Worm (Caenorhabditis elegans) whole organism, L1 larva: Measurements from ENCODE around the gene nhr-91.

Experiments used
- F16B12.6 ChIP-seq: fragments of 150-350 bp; optimal IDR thresholded peaks from 2 replicates; lab custom pipeline; 2014; ENCODE audit warnings: missing biosample characterization, missing genetic modification characterization
- Y116A8C.19 ChIP-seq: sonication (generic microtip); optimal IDR thresholded peaks from 2 replicates; lab custom pipeline; 2016; ENCODE audit warnings: missing compliant biosample characterization, missing genetic modification characterization, borderline replicate concordance
- aly-2 ChIP-seq: fragments of 150-350 bp; optimal IDR thresholded peaks from 2 replicates; lab custom pipeline; 2014; ENCODE audit warnings: missing biosample characterization, missing genetic modification characterization
- ama-1 ChIP-seq: fragments of 150-350 bp; optimal IDR thresholded peaks from 2 replicates; lab custom pipeline; 2014
- blmp-1 ChIP-seq: fragments of 150-350 bp; optimal IDR thresholded peaks from 2 replicates; lab custom pipeline; 2014; ENCODE audit warnings: missing biosample characterization, missing genetic modification characterization
- ceh-8 ChIP-seq: fragments of 200-800 bp; sonication (Bioruptor generic); optimal IDR thresholded peaks from 2 replicates; lab custom pipeline; 2018; ENCODE audit warnings: mild to moderate bottlenecking, missing genetic modification characterization, moderate library complexity, missing compliant biosample characterization
- ceh-82 ChIP-seq, 3 experiments: fragments of 150-350 bp in 1 of 3; sonication (generic microtip) in 2 of 3; optimal IDR thresholded peaks; 2 replicates each; lab custom pipeline; 2014 to 2017; ENCODE audit warnings: missing biosample characterization in 3 of 3, missing genetic modification characterization in 3 of 3
- ces-1 ChIP-seq: fragments of 150-350 bp; optimal IDR thresholded peaks from 2 replicates; lab custom pipeline; 2014; ENCODE audit warnings: missing biosample characterization, missing genetic modification reagents, missing genetic modification characterization
- efl-1 ChIP-seq, 4 experiments: fragments of 150-350 bp; optimal IDR thresholded peaks in 3 of 4; peaks in 1 of 4; 1 replicate in 1 of 4; 2 replicates in 3 of 4; lab custom pipeline; 2014; ENCODE audit warnings: missing biosample characterization in 2 of 4, missing genetic modification characterization in 2 of 4, missing genetic modification reagents in 2 of 4
- elt-2 ChIP-seq: sonication (generic microtip); optimal IDR thresholded peaks from 2 replicates; lab custom pipeline; 2016; ENCODE audit warnings: missing genetic modification characterization, mild to moderate bottlenecking, inconsistent platforms, missing compliant biosample characterization, missing genetic modification reagents
- elt-3 ChIP-seq, 6 experiments: fragments of 150-350 bp in 1 of 6; sonication (generic microtip); optimal IDR thresholded peaks; 2 replicates each; lab custom pipeline; 2017 to 2018; ENCODE audit warnings: missing biosample characterization in 6 of 6, missing genetic modification characterization in 6 of 6, inconsistent platforms in 1 of 6
- fkh-10 ChIP-seq: sonication (generic microtip); optimal IDR thresholded peaks from 2 replicates; lab custom pipeline; 2017; ENCODE audit warnings: missing biosample characterization, missing genetic modification reagents, missing genetic modification characterization
- fos-1 ChIP-seq: fragments of 150-350 bp; optimal IDR thresholded peaks from 2 replicates; lab custom pipeline; 2014; ENCODE audit warnings: missing biosample characterization, missing genetic modification characterization
- hlh-17 ChIP-seq: fragments of 200-800 bp; sonication (Bioruptor generic); optimal IDR thresholded peaks from 2 replicates; lab custom pipeline; 2018; ENCODE audit warnings: missing genetic modification characterization, mild to moderate bottlenecking, missing compliant biosample characterization, moderate library complexity, borderline replicate concordance
- hlh-4 ChIP-seq: sonication (generic microtip); optimal IDR thresholded peaks from 2 replicates; lab custom pipeline; 2016; ENCODE audit warnings: mild to moderate bottlenecking, missing genetic modification characterization, missing compliant biosample characterization
- lin-13 ChIP-seq: fragments of 150-350 bp; optimal IDR thresholded peaks from 2 replicates; lab custom pipeline; 2014; ENCODE audit warnings: missing biosample characterization, missing genetic modification reagents, missing genetic modification characterization
- lin-14 ChIP-seq: fragments of 200-800 bp; sonication (Bioruptor generic); optimal IDR thresholded peaks from 2 replicates; lab custom pipeline; 2018; ENCODE audit warnings: mild to moderate bottlenecking, missing genetic modification characterization, moderate library complexity, missing compliant biosample characterization
- lin-35 ChIP-seq, 2 experiments: fragments of 150-350 bp; optimal IDR thresholded peaks; 2 replicates each; lab custom pipeline; 2014; ENCODE audit warnings: missing biosample characterization in 2 of 2, missing genetic modification characterization in 2 of 2, missing genetic modification reagents in 2 of 2
- lin-39 ChIP-seq: fragments of 150-350 bp; optimal IDR thresholded peaks from 2 replicates; lab custom pipeline; 2014; ENCODE audit warnings: missing biosample characterization, missing genetic modification reagents, missing genetic modification characterization
- lsy-2 ChIP-seq, 2 experiments: fragments of 150-350 bp; optimal IDR thresholded peaks; 2 replicates each; lab custom pipeline; 2014; ENCODE audit warnings: missing biosample characterization in 2 of 2, missing genetic modification characterization in 2 of 2
- mdl-1 ChIP-seq, 2 experiments: fragments of 150-350 bp; optimal IDR thresholded peaks; 2 replicates each; lab custom pipeline; 2014 to 2017; ENCODE audit warnings: missing biosample characterization in 2 of 2, missing genetic modification characterization in 2 of 2, inconsistent platforms in 1 of 2
- mep-1 ChIP-seq: fragments of 150-350 bp; optimal IDR thresholded peaks from 2 replicates; lab custom pipeline; 2014; ENCODE audit warnings: missing biosample characterization, missing genetic modification characterization
- nhr-11 ChIP-seq: fragments of 150-350 bp; optimal IDR thresholded peaks from 2 replicates; lab custom pipeline; 2014; ENCODE audit warnings: missing biosample characterization, missing genetic modification characterization
- nhr-19 ChIP-seq: fragments of 200-800 bp; sonication (Bioruptor generic); conservative IDR thresholded peaks from 2 replicates; pipeline ENCODE4 v1.3.6; 2022; ENCODE audit warnings: missing genetic modification characterization, missing compliant biosample characterization
- nhr-20 ChIP-seq: sonication (generic microtip); optimal IDR thresholded peaks from 2 replicates; lab custom pipeline; 2016; ENCODE audit warnings: mild to moderate bottlenecking, missing genetic modification characterization, missing compliant biosample characterization
- nhr-47 ChIP-seq: sonication (generic microtip); optimal IDR thresholded peaks from 2 replicates; lab custom pipeline; 2016; ENCODE audit warnings: mild to moderate bottlenecking, missing genetic modification characterization, moderate library complexity, missing compliant biosample characterization
- nhr-71 ChIP-seq: sonication (generic microtip); optimal IDR thresholded peaks from 2 replicates; lab custom pipeline; 2016; ENCODE audit warnings: mild to moderate bottlenecking, missing genetic modification characterization, moderate library complexity, missing compliant biosample characterization
- nhr-76 ChIP-seq: sonication (generic microtip); optimal IDR thresholded peaks from 2 replicates; lab custom pipeline; 2017; ENCODE audit warnings: missing biosample characterization, missing genetic modification characterization
- nhr-77 ChIP-seq: fragments of 150-350 bp; optimal IDR thresholded peaks from 2 replicates; lab custom pipeline; 2014; ENCODE audit warnings: missing biosample characterization, missing genetic modification characterization
- nhr-84 ChIP-seq: sonication (generic microtip); optimal IDR thresholded peaks from 2 replicates; lab custom pipeline; 2017; ENCODE audit warnings: missing biosample characterization, missing genetic modification characterization
- nhr-85 ChIP-seq: sonication (generic microtip); peaks from one replicate; lab custom pipeline; 2016; ENCODE audit warnings: missing genetic modification characterization, inconsistent platforms, missing compliant biosample characterization
- nhr-90 ChIP-seq: sonication (generic microtip); optimal IDR thresholded peaks from 2 replicates; lab custom pipeline; 2016; ENCODE audit warnings: mild to moderate bottlenecking, missing genetic modification characterization, missing compliant biosample characterization; ENCODE audit not compliant: poor library complexity
- pax-3 ChIP-seq: fragments of 200-800 bp; sonication (Bioruptor generic); optimal IDR thresholded peaks from 2 replicates; lab custom pipeline; 2018; ENCODE audit warnings: mild to moderate bottlenecking, missing genetic modification characterization, moderate library complexity, missing compliant biosample characterization
- rnt-1 ChIP-seq: sonication (generic microtip); optimal IDR thresholded peaks from 2 replicates; lab custom pipeline; 2016; ENCODE audit warnings: mild to moderate bottlenecking, missing genetic modification characterization, moderate library complexity, missing compliant biosample characterization
- skn-1 ChIP-seq: fragments of 150-350 bp; optimal IDR thresholded peaks from 2 replicates; lab custom pipeline; 2014; ENCODE audit warnings: missing biosample characterization, missing genetic modification characterization
- snpc-4 ChIP-seq: fragments of 150-350 bp; optimal IDR thresholded peaks from 2 replicates; lab custom pipeline; 2014; ENCODE audit warnings: missing biosample characterization, missing genetic modification characterization
- snu-23 ChIP-seq: sonication (generic microtip); optimal IDR thresholded peaks from 2 replicates; lab custom pipeline; 2016; ENCODE audit warnings: missing genetic modification characterization, missing compliant biosample characterization
- sox-4 ChIP-seq: sonication (generic microtip); optimal IDR thresholded peaks from 2 replicates; lab custom pipeline; 2016; ENCODE audit warnings: missing genetic modification characterization, missing compliant biosample characterization
- swsn-7 ChIP-seq: sonication (generic microtip); optimal IDR thresholded peaks from 2 replicates; lab custom pipeline; 2016; ENCODE audit warnings: missing genetic modification characterization, missing compliant biosample characterization
- tbx-2 ChIP-seq: sonication (generic microtip); optimal IDR thresholded peaks from 2 replicates; lab custom pipeline; 2016; ENCODE audit warnings: missing genetic modification characterization, missing compliant biosample characterization
- unc-130 ChIP-seq: fragments of 150-350 bp; optimal IDR thresholded peaks from 2 replicates; lab custom pipeline; 2017; ENCODE audit warnings: missing biosample characterization, missing genetic modification characterization, inconsistent platforms
- unc-30 ChIP-seq: sonication (generic microtip); optimal IDR thresholded peaks from 2 replicates; lab custom pipeline; 2017; ENCODE audit warnings: missing biosample characterization, missing genetic modification characterization
- unc-62 ChIP-seq: fragments of 150-350 bp; optimal IDR thresholded peaks from 2 replicates; lab custom pipeline; 2014; ENCODE audit warnings: missing biosample characterization, missing genetic modification reagents, missing genetic modification characterization
- zag-1 ChIP-seq: fragments of 150-350 bp; optimal IDR thresholded peaks from 2 replicates; lab custom pipeline; 2014; ENCODE audit warnings: missing biosample characterization, missing genetic modification characterization
- zip-4 ChIP-seq: fragments of 200-800 bp; sonication (Bioruptor generic); optimal IDR thresholded peaks from 2 replicates; lab custom pipeline; 2018; ENCODE audit warnings: mild to moderate bottlenecking, missing genetic modification characterization, moderate library complexity, missing compliant biosample characterization

nhr-91 gene

DNA sequence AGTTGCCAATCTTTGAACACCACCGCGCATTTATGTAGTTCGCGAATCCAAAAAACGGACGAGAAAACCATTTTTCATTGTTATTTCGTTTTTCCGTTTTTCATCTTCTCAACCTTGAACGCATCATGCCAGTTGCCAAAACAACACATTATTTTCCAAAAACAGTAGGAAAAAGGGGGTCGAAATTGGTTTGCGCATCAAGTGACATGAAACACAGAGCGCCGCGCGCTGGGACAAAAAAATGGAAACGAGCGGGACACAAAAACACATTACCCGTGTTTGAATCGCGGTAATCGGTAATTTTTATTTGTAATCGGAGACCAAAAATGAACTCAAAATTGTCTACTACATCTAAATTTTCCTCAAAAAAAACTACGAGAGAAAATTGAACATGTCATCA is 27.2 kb downstream of the nhr-91 start:
- TF ChIP-seq pax-3 (no peak), mdl-1 (tag; optimal IDR thresholded peaks at IDR 0.05; lab: Kevin White, UChicago) (no peak), nhr-11 (tag; lab: Kevin White, UChicago) (no peak), unc-130 (no peak), nhr-77 (tag; lab: Kevin White, UChicago) (no peak), ceh-82 (tag; optimal IDR thresholded peaks at IDR 0.05; lab: Kevin White, UChicago) (no peak), lin-13 (no peak), blmp-1 (tag; lab: Kevin White, UChicago) (peak; percentile 57), nhr-85 (tag; lab: Kevin White, UChicago) (peak; percentile 66), nhr-84 (tag; lab: Kevin White, UChicago) (no peak), sox-4 (tag; lab: Kevin White, UChicago) (no peak), tbx-2 (tag; lab: Kevin White, UChicago) (no peak), efl-1 (optimal IDR thresholded peaks at IDR 0.05; lab: Kevin White, UChicago) (no peak), efl-1 (GFP tag; optimal IDR thresholded peaks at IDR 0.05 in 1 of 2; lab: Kevin White, UChicago) (peak in 1 of 2 experiments; percentile 24), skn-1 (tag; lab: Kevin White, UChicago) (no peak), unc-62 (GFP tag; lab: Kevin White, UChicago) (no peak), lin-14 (GFP tag; lab: Kevin White, UChicago) (peak; percentile 57), mep-1 (tag; lab: Kevin White, UChicago) (peak; percentile 11), unc-30 (no peak), hlh-4 (no peak), Y116A8C.19 (tag; lab: Kevin White, UChicago) (no peak), F16B12.6 (no peak)

DNA sequence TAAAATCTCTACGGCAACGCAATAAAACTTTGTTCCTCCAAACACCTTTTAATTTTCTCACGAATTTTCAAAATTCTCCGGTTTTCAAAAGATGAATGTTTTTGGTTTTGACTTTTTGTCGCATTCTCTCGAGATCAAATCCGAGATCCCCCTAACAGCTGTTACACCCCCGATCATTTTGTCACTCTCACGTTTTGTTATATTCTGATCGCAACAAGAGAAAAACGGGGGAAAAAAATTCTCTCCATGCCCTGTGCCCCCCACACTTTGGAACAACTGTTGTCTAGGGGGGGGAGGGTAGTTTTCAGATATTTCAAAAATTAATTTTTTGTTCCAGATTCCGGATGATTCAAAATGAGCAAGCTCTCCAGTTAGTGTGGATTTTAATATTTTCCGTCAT is 29.0 kb downstream of the nhr-91 start:
- TF ChIP-seq rnt-1 (tag; lab: Kevin White, UChicago) = peak; percentile 77
- peak in 1 of 2 experiments; percentile 35 for TF ChIP-seq mdl-1 (tag; optimal IDR thresholded peaks at IDR 0.05; lab: Kevin White, UChicago)
- TF ChIP-seq skn-1 (tag; lab: Kevin White, UChicago) = peak; percentile 33
- TF ChIP-seq lin-13 = no peak
- peak; percentile 82 for TF ChIP-seq lin-14 (GFP tag; lab: Kevin White, UChicago)
- no peak for TF ChIP-seq aly-2
- peak; percentile 10 for TF ChIP-seq snpc-4 (tag; lab: Kevin White, UChicago)
- no peak for TF ChIP-seq nhr-90 (tag; lab: Kevin White, UChicago)
- peak in 1 of 2 experiments; percentile 32 for TF ChIP-seq lsy-2 (tag; optimal IDR thresholded peaks at IDR 0.05; lab: Kevin White, UChicago)
- TF ChIP-seq nhr-19 (GFP tag; lab: Robert Waterston, UW) = peak; percentile 51; the same call in 1 of the 2 replicates
- peak; percentile 54 for TF ChIP-seq unc-130
- peak; percentile 7 for TF ChIP-seq swsn-7
- TF ChIP-seq nhr-20 (tag; lab: Kevin White, UChicago) = peak; percentile 43
- peak; percentile 42 for TF ChIP-seq lin-39 (tag; lab: Kevin White, UChicago)
- TF ChIP-seq elt-2 (tag; lab: Kevin White, UChicago) = no peak
- peak; percentile 78 for TF ChIP-seq nhr-71 (tag; lab: Kevin White, UChicago)
- TF ChIP-seq zip-4 (GFP tag; lab: Kevin White, UChicago) = no peak
- peak; percentile 36 for TF ChIP-seq snu-23 (GFP tag; lab: Kevin White, UChicago)

- TF ChIP-seq efl-1 (optimal IDR thresholded peaks at IDR 0.05; lab: Kevin White, UChicago) = peak in 1 of 2 experiments; percentile 17
- peak in 1 of 2 experiments; percentile 88 for TF ChIP-seq efl-1 (GFP tag; optimal IDR thresholded peaks at IDR 0.05 in 1 of 2; lab: Kevin White, UChicago)
- no peak for TF ChIP-seq aly-2
- peak in 1 of 2 experiments; percentile 84 for TF ChIP-seq mdl-1 (tag; optimal IDR thresholded peaks at IDR 0.05; lab: Kevin White, UChicago)
- no peak for TF ChIP-seq unc-62 (GFP tag; lab: Kevin White, UChicago)
- TF ChIP-seq blmp-1 (tag; lab: Kevin White, UChicago) = peak; percentile 65
- peak; percentile 13 for TF ChIP-seq lin-13
- peak; percentile 49 for TF ChIP-seq nhr-19 (GFP tag; lab: Robert Waterston, UW)
- no peak for TF ChIP-seq ceh-8 (GFP tag; lab: Kevin White, UChicago)
- peak; percentile 32 for TF ChIP-seq skn-1 (tag; lab: Kevin White, UChicago)
- TF ChIP-seq zag-1 (tag; lab: Kevin White, UChicago) = no peak
- TF ChIP-seq fkh-10 = no peak
- TF ChIP-seq hlh-17 (GFP tag; lab: Kevin White, UChicago) = no peak
- no peak for TF ChIP-seq ama-1 (lab: Kevin White, UChicago)
- TF ChIP-seq snpc-4 (tag; lab: Kevin White, UChicago) = no peak
- TF ChIP-seq elt-3 (tag; optimal IDR thresholded peaks at IDR 0.05; lab: Kevin White, UChicago) = peak in 5 of 6 experiments; percentile 49 to 85 (median 74)
- TF ChIP-seq fos-1 = peak; percentile 1
- no peak for TF ChIP-seq ces-1 (GFP tag; lab: Kevin White, UChicago)
- TF ChIP-seq lin-35 (GFP tag; optimal IDR thresholded peaks at IDR 0.05; lab: Kevin White, UChicago) = peak; percentile 28 to 75
- peak; percentile 73 for TF ChIP-seq mep-1 (tag; lab: Kevin White, UChicago)
- no peak for TF ChIP-seq F16B12.6
- no peak for TF ChIP-seq nhr-76
- TF ChIP-seq nhr-47 = peak; percentile 46
- TF ChIP-seq nhr-90 (tag; lab: Kevin White, UChicago) = peak; percentile 80
- no peak for TF ChIP-seq nhr-84 (tag; lab: Kevin White, UChicago)
Measured at ce11 chrX:15339807-15340596, 30.8 kb downstream of the nhr-91 start, which contains the start of gene Y15E3A.5. Gene Y15E3A.5 (plus strand): TSS chrX:15340558.
